Fruit fly (Drosophila melanogaster): Measurements from ENCODE around the gene ppk.

ppk gene

DNA sequence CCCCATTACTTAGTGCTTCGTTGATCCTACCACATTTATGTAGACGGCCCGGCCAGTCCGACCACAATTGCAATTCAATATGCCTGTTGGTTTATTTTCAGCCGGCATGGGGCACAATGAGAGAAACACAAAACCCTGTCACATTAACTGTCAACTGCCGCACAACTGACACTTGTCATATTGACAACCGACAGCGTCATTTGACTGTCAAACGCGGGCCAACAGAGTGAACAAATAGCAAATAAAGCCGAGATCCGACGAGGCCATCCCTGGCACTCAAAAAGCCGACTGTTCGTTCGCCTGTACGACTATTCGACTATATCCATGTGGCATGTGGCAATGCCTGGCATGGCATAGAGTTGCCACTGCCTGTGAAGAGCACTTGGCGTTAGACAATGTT, 17.0 kb upstream of the ppk start:
- TF ChIP-seq CG8159 (tag; optimal IDR thresholded peaks at IDR 0.05) (no peak), Pif1A (GFP tag; optimal IDR thresholded peaks at IDR 0.05) (no peak), D1 (tag; optimal IDR thresholded peaks at IDR 0.05) (no peak), Snoo (tag; optimal IDR thresholded peaks at IDR 0.05) (no peak), CG15710 (tag; optimal IDR thresholded peaks at IDR 0.05) (no peak), gl (tag; optimal IDR thresholded peaks at IDR 0.05) (no peak), CG12605 (GFP tag; IDR thresholded peaks at IDR 0.05) (no peak), fd96Ca (GFP tag; IDR thresholded peaks at IDR 0.05) (no peak), CG9948 (tag; optimal IDR thresholded peaks at IDR 0.05) (no peak), rn (GFP tag; IDR thresholded peaks at IDR 0.05) (no peak), Ets98B (GFP tag; IDR thresholded peaks at IDR 0.05) (no peak), EcR (GFP tag; optimal IDR thresholded peaks at IDR 0.05) (no peak), CG13204 (GFP tag; optimal IDR thresholded peaks at IDR 0.05) (no peak), CG4496 (GFP tag; IDR thresholded peaks at IDR 0.05) (no peak), CG10348 (GFP tag; IDR thresholded peaks at IDR 0.05) (no peak), CG32121 (GFP tag; IDR thresholded peaks at IDR 0.05) (no peak)

dm6 chr2L:14397067-14397598, 16.2 kb upstream of the ppk start:
- TF ChIP-seq CG10348 (GFP tag; IDR thresholded peaks at IDR 0.05): no peak
- no peak for TF ChIP-seq CG34367 (tag; optimal IDR thresholded peaks at IDR 0.05)
- TF ChIP-seq CG4496 (GFP tag; IDR thresholded peaks at IDR 0.05): no peak
- TF ChIP-seq Snoo (tag; optimal IDR thresholded peaks at IDR 0.05): no peak
- no peak for TF ChIP-seq CG13204 (GFP tag; optimal IDR thresholded peaks at IDR 0.05)
- no peak for TF ChIP-seq CG8159 (tag; optimal IDR thresholded peaks at IDR 0.05)
- TF ChIP-seq gl (tag; optimal IDR thresholded peaks at IDR 0.05): no peak
- TF ChIP-seq D1 (tag; optimal IDR thresholded peaks at IDR 0.05): no peak
- no peak for TF ChIP-seq CG14655 (GFP tag; optimal IDR thresholded peaks at IDR 0.05)
- no peak for TF ChIP-seq Ets98B (GFP tag; IDR thresholded peaks at IDR 0.05)

dm6 chr2L:14396263-14396662, 15.3 kb upstream of the ppk start:
- TF ChIP-seq gl (tag; optimal IDR thresholded peaks at IDR 0.05) (no peak), CG34367 (tag; optimal IDR thresholded peaks at IDR 0.05) (no peak)

- TF ChIP-seq CG13204 (GFP tag; optimal IDR thresholded peaks at IDR 0.05) (no peak), CG8159 (tag; optimal IDR thresholded peaks at IDR 0.05) (no peak), CG34367 (tag; optimal IDR thresholded peaks at IDR 0.05) (no peak), CG15710 (tag; optimal IDR thresholded peaks at IDR 0.05) (no peak), D1 (tag; optimal IDR thresholded peaks at IDR 0.05) (no peak), Snoo (tag; optimal IDR thresholded peaks at IDR 0.05) (no peak), Ets98B (GFP tag; IDR thresholded peaks at IDR 0.05) (no peak), CG10348 (GFP tag; IDR thresholded peaks at IDR 0.05) (no peak), Pif1B (GFP tag; optimal IDR thresholded peaks at IDR 0.05) (no peak)
Measured at dm6 chr2L:14395065-14395439, 14.1 kb upstream of the ppk start.

DNA sequence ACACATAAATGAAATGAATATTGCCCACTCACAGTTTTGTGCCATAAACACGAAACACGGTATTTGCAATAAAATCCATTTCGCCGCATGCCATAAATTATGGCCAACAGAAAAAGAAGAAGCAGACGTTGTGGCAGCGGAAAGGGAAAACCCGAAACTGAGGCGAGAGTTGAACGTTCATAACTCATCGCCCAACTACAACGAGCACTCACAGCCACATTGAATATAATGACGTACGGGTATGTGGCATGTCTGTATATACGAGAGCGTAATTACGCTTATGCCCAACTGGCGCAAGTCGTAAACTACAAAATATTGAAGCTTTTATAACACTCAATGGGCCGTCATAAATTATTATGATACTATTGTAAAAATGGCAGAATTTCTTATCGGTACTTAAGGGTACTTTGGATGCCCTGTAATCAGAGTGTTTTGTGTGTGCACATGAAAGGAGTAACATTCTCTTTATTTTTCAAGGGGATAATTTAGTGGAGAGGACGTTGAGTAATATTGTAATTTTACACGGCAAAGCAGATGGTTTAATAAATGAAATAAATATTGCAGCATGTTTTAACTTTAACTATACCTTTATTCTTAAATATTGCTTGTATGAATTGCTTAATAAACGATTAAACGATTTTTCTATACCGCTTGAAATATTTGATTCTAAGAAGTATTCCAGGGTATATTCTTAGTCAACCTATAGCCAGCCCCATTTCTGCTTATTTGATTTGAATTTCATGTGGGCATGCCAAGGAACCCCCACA, 13.5 kb upstream of the ppk start:
- peak; percentile 0 for TF ChIP-seq Pif1A (GFP tag; optimal IDR thresholded peaks at IDR 0.05)
- no peak for TF ChIP-seq rn (GFP tag; IDR thresholded peaks at IDR 0.05)

- TF ChIP-seq Pif1A (GFP tag; optimal IDR thresholded peaks at IDR 0.05): no peak
- no peak for TF ChIP-seq CG13204 (GFP tag; optimal IDR thresholded peaks at IDR 0.05)
- no peak for TF ChIP-seq CG15710 (tag; optimal IDR thresholded peaks at IDR 0.05)
- no peak for TF ChIP-seq CG32121 (GFP tag; IDR thresholded peaks at IDR 0.05)
- TF ChIP-seq CG4496 (GFP tag; IDR thresholded peaks at IDR 0.05): no peak
- no peak for TF ChIP-seq CG12605 (GFP tag; IDR thresholded peaks at IDR 0.05)
Measured at dm6 chr2L:14393527-14393926, 12.6 kb upstream of the ppk start.

- TF ChIP-seq CG4496 (GFP tag; IDR thresholded peaks at IDR 0.05): no peak
- no peak for TF ChIP-seq Pif1B (GFP tag; optimal IDR thresholded peaks at IDR 0.05)
- TF ChIP-seq gl (tag; optimal IDR thresholded peaks at IDR 0.05): no peak
- no peak for TF ChIP-seq Ets98B (GFP tag; IDR thresholded peaks at IDR 0.05)
- TF ChIP-seq CG14655 (GFP tag; optimal IDR thresholded peaks at IDR 0.05): no peak
- no peak for TF ChIP-seq Pif1A (GFP tag; optimal IDR thresholded peaks at IDR 0.05)
- TF ChIP-seq CG9948 (tag; optimal IDR thresholded peaks at IDR 0.05): no peak
- peak; percentile 55; the same call in 2 of the 3 replicates for TF ChIP-seq fd96Ca (GFP tag; IDR thresholded peaks at IDR 0.05)
- TF ChIP-seq CG8301 (tag; optimal IDR thresholded peaks at IDR 0.05): no peak
Measured at dm6 chr2L:14388448-14388847, 7.5 kb upstream of the ppk start.

DNA sequence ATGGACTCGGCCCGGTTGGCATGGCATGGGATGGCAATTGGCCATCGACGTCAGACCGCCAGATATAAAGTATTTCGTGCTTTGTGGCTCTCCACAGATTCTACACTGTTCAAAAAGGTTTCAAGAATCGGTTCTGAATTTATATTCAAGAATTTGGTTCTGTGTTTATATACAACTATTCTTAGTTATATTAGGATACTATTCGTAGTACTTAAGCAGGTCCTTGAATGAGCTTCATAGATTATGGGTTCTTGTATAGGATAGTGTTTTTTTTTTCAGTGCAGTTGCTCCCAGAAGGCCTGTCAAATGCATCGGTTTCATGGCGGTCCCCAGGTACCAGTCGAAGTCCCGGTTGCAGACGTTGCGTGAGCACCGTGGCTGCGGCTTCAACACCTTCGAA, 5.5 kb upstream of the ppk start:
- TF ChIP-seq fd96Ca (GFP tag; IDR thresholded peaks at IDR 0.05) (peak; percentile 81), CG12605 (GFP tag; IDR thresholded peaks at IDR 0.05) (peak; percentile 85), EcR (GFP tag; optimal IDR thresholded peaks at IDR 0.05) (peak; percentile 9), D1 (tag; optimal IDR thresholded peaks at IDR 0.05) (peak; percentile 59), CG10348 (GFP tag; IDR thresholded peaks at IDR 0.05) (no peak), CG14655 (GFP tag; optimal IDR thresholded peaks at IDR 0.05) (peak; percentile 94), Pif1B (GFP tag; optimal IDR thresholded peaks at IDR 0.05) (peak; percentile 87), rn (GFP tag; IDR thresholded peaks at IDR 0.05) (peak; percentile 64), CG13204 (GFP tag; optimal IDR thresholded peaks at IDR 0.05) (peak; percentile 87), CG8301 (tag; optimal IDR thresholded peaks at IDR 0.05) (peak; percentile 94), Pif1A (GFP tag; optimal IDR thresholded peaks at IDR 0.05) (peak; percentile 93), CG9948 (tag; optimal IDR thresholded peaks at IDR 0.05) (peak; percentile 92), Snoo (tag; optimal IDR thresholded peaks at IDR 0.05) (peak; percentile 92), CG4496 (GFP tag; IDR thresholded peaks at IDR 0.05) (peak; percentile 88), CG15710 (tag; optimal IDR thresholded peaks at IDR 0.05) (peak; percentile 92), CG8159 (tag; optimal IDR thresholded peaks at IDR 0.05) (peak; percentile 94), CG34367 (tag; optimal IDR thresholded peaks at IDR 0.05) (peak; percentile 91), CG32121 (GFP tag; IDR thresholded peaks at IDR 0.05) (peak; percentile 67; the same call in 1 of the 2 replicates), CG17806 (tag; optimal IDR thresholded peaks at IDR 0.05) (peak; percentile 95), gl (tag; optimal IDR thresholded peaks at IDR 0.05) (peak; percentile 82), Ets98B (GFP tag; IDR thresholded peaks at IDR 0.05) (peak; percentile 81)
